Fruit fly (Drosophila melanogaster) whole organism, prepupa: ENCODE data around the gene Septin1.

Experiments
- Blimp-1 ChIP-seq: fragments of 200-800 bp; sonication (Bioruptor generic); optimal IDR thresholded peaks from 3 replicates; lab custom pipeline; 2017; ENCODE audit warnings: missing biosample characterization, missing genetic modification characterization, mild to moderate bottlenecking, moderate library complexity, missing genetic modification reagents
- CG10631 ChIP-seq: fragments of 200-800 bp; sonication (Bioruptor generic); optimal IDR thresholded peaks from 2 replicates; lab custom pipeline; 2016; ENCODE audit warnings: missing biosample characterization, missing genetic modification characterization
- CG10669 ChIP-seq: fragments of 200-800 bp; sonication (Bioruptor generic); optimal IDR thresholded peaks from 3 replicates; lab custom pipeline; 2018; ENCODE audit warnings: missing biosample characterization, mild to moderate bottlenecking, missing genetic modification characterization, moderate library complexity
- CG11294 ChIP-seq: fragments of 200-800 bp; sonication (Bioruptor generic); IDR thresholded peaks from 2 replicates; pipeline ENCODE4 v1.3.6; 2022; ENCODE audit warnings: missing biosample characterization, missing genetic modification characterization
- CG15336 ChIP-seq: fragments of 200-800 bp; sonication (Bioruptor generic); IDR thresholded peaks from 2 replicates; pipeline ENCODE4 v1.3.6; 2022; ENCODE audit warnings: missing biosample characterization, missing genetic modification characterization
- CG1621 ChIP-seq: fragments of 200-800 bp; sonication (Bioruptor generic); optimal IDR thresholded peaks from 3 replicates; lab custom pipeline; 2018; ENCODE audit warnings: missing biosample characterization, mild to moderate bottlenecking, missing genetic modification characterization
- CG16779 ChIP-seq: fragments of 200-800 bp; sonication (Bioruptor generic); optimal IDR thresholded peaks from 3 replicates; lab custom pipeline; 2017; ENCODE audit warnings: missing biosample characterization, mild to moderate bottlenecking, missing genetic modification characterization
- CG3032 ChIP-seq: fragments of 200-800 bp; optimal IDR thresholded peaks from 2 replicates; lab custom pipeline; 2019; ENCODE audit warnings: missing biosample characterization, mild to moderate bottlenecking, missing genetic modification characterization, moderate library complexity
- CG31627 ChIP-seq: fragments of 200-800 bp; sonication (Bioruptor generic); optimal IDR thresholded peaks from 3 replicates; lab custom pipeline; 2016; ENCODE audit warnings: missing biosample characterization, missing genetic modification characterization
- CG32006 ChIP-seq: fragments of 200-800 bp; sonication (Bioruptor generic); optimal IDR thresholded peaks from 3 replicates; lab custom pipeline; 2017; ENCODE audit warnings: missing biosample characterization, mild to moderate bottlenecking, missing genetic modification characterization
- CG34406 ChIP-seq: fragments of 200-800 bp; sonication (Bioruptor generic); optimal IDR thresholded peaks from 3 replicates; lab custom pipeline; 2016; ENCODE audit warnings: missing biosample characterization, missing genetic modification characterization
- CG3919 ChIP-seq: fragments of 200-800 bp; sonication (Bioruptor generic); optimal IDR thresholded peaks from 3 replicates; lab custom pipeline; 2016; ENCODE audit warnings: missing biosample characterization, missing genetic modification characterization
- CG6163 ChIP-seq: fragments of 200-800 bp; sonication (Bioruptor generic); IDR thresholded peaks from 3 replicates; pipeline ENCODE4 v1.3.6; 2022; ENCODE audit warnings: missing biosample characterization, missing genetic modification characterization
- CG6792 ChIP-seq: fragments of 200-800 bp; sonication (Bioruptor generic); optimal IDR thresholded peaks from 3 replicates; lab custom pipeline; 2016; ENCODE audit warnings: missing biosample characterization, missing genetic modification characterization
- CG6808 ChIP-seq: fragments of 200-800 bp; sonication (Bioruptor generic); optimal IDR thresholded peaks from 3 replicates; lab custom pipeline; 2017; ENCODE audit warnings: missing biosample characterization, missing genetic modification characterization, mild to moderate bottlenecking, moderate library complexity, missing genetic modification reagents
- CG6854 ChIP-seq: fragments of 200-800 bp; sonication (Bioruptor generic); optimal IDR thresholded peaks from 2 replicates; lab custom pipeline; 2017; ENCODE audit warnings: missing biosample characterization, mild to moderate bottlenecking, missing genetic modification characterization
- CG7368 ChIP-seq: fragments of 200-800 bp; sonication (Bioruptor generic); optimal IDR thresholded peaks from 3 replicates; lab custom pipeline; 2016; ENCODE audit warnings: missing biosample characterization, missing genetic modification characterization
- CG8119 ChIP-seq: fragments of 200-800 bp; sonication (Bioruptor generic); IDR thresholded peaks from 3 replicates; pipeline ENCODE4 v1.3.6; 2022; ENCODE audit warnings: missing biosample characterization, missing genetic modification characterization
- CG8319 ChIP-seq: fragments of 200-800 bp; sonication (Bioruptor generic); optimal IDR thresholded peaks from 3 replicates; lab custom pipeline; 2016; ENCODE audit warnings: missing biosample characterization, missing genetic modification characterization
- CG8632 ChIP-seq: fragments of 200-800 bp; sonication (Bioruptor generic); optimal IDR thresholded peaks from 3 replicates; lab custom pipeline; 2016; ENCODE audit warnings: missing biosample characterization, missing genetic modification characterization
- Eip78C ChIP-seq: fragments of 200-800 bp; sonication (Bioruptor generic); peaks from one replicate; lab custom pipeline; 2016; ENCODE audit warnings: missing biosample characterization, missing genetic modification characterization
- Eip93F ChIP-seq: fragments of 200-800 bp; sonication (Bioruptor generic); optimal IDR thresholded peaks from 2 replicates; lab custom pipeline; 2016; ENCODE audit warnings: missing biosample characterization, mild to moderate bottlenecking, missing genetic modification characterization
- Ets21C ChIP-seq: fragments of 200-800 bp; sonication (Bioruptor generic); optimal IDR thresholded peaks from 3 replicates; lab custom pipeline; 2016; ENCODE audit warnings: missing biosample characterization, missing genetic modification characterization
- Ets96B ChIP-seq: fragments of 200-800 bp; optimal IDR thresholded peaks from 2 replicates; lab custom pipeline; 2019; ENCODE audit warnings: missing biosample characterization, mild to moderate bottlenecking, missing genetic modification characterization, moderate library complexity
- Gug ChIP-seq: fragments of 200-800 bp; sonication (Bioruptor generic); IDR thresholded peaks from 2 replicates; pipeline ENCODE4 v1.3.6; 2022; ENCODE audit warnings: missing biosample characterization, missing genetic modification characterization
- Hr38 ChIP-seq: sonication (Bioruptor generic); optimal IDR thresholded peaks from 2 replicates; lab custom pipeline; 2016; ENCODE audit warnings: missing biosample characterization, missing genetic modification characterization
- Hr39 ChIP-seq: fragments of 200-800 bp; sonication (Bioruptor generic); optimal IDR thresholded peaks from 2 replicates; lab custom pipeline; 2016; ENCODE audit warnings: missing biosample characterization, missing genetic modification characterization
- Hr4 ChIP-seq: fragments of 200-800 bp; sonication (Bioruptor generic); optimal IDR thresholded peaks from 3 replicates; lab custom pipeline; 2016; ENCODE audit warnings: missing biosample characterization, missing genetic modification characterization
- Met ChIP-seq: fragments of 200-800 bp; sonication (Bioruptor generic); optimal IDR thresholded peaks from 3 replicates; lab custom pipeline; 2016; ENCODE audit warnings: missing biosample characterization, missing genetic modification characterization
- Smox ChIP-seq: fragments of 200-800 bp; sonication (Bioruptor generic); optimal IDR thresholded peaks from 3 replicates; lab custom pipeline; 2016; ENCODE audit warnings: missing biosample characterization, missing genetic modification characterization
- Sox102F ChIP-seq: fragments of 200-800 bp; sonication (Bioruptor generic); optimal IDR thresholded peaks from 2 replicates; lab custom pipeline; 2016; ENCODE audit warnings: missing biosample characterization, mild to moderate bottlenecking, missing genetic modification characterization
- Sox14 ChIP-seq: fragments of 200-800 bp; sonication (Bioruptor generic); optimal IDR thresholded peaks from 3 replicates; lab custom pipeline; 2016; ENCODE audit warnings: missing biosample characterization, missing genetic modification characterization
- Sox15 ChIP-seq: fragments of 200-800 bp; sonication (Bioruptor generic); optimal IDR thresholded peaks from 3 replicates; lab custom pipeline; 2016; ENCODE audit warnings: missing biosample characterization, missing genetic modification characterization
- achi ChIP-seq: fragments of 200-800 bp; sonication (Bioruptor generic); optimal IDR thresholded peaks from 3 replicates; lab custom pipeline; 2016; ENCODE audit warnings: missing biosample characterization, missing genetic modification characterization
- acj6 ChIP-seq: fragments of 200-800 bp; sonication (Bioruptor generic); optimal IDR thresholded peaks from 3 replicates; lab custom pipeline; 2016; ENCODE audit warnings: missing biosample characterization, missing genetic modification characterization
- cyc ChIP-seq: fragments of 200-800 bp; sonication (Bioruptor generic); optimal IDR thresholded peaks from 3 replicates; lab custom pipeline; 2016; ENCODE audit warnings: missing biosample characterization, missing genetic modification characterization
- dsx ChIP-seq: fragments of 200-800 bp; optimal IDR thresholded peaks from 3 replicates; lab custom pipeline; 2019; ENCODE audit warnings: missing biosample characterization, mild to moderate bottlenecking, missing genetic modification characterization, moderate library complexity; ENCODE audit not compliant: poor library complexity, severe bottlenecking
- eg ChIP-seq: fragments of 200-800 bp; sonication (Bioruptor generic); IDR thresholded peaks from 3 replicates; pipeline ENCODE4 v1.3.6; 2022; ENCODE audit warnings: missing biosample characterization, missing genetic modification characterization
- esn ChIP-seq: fragments of 200-800 bp; sonication (Bioruptor generic); optimal IDR thresholded peaks from 2 replicates; lab custom pipeline; 2016; ENCODE audit warnings: missing biosample characterization, mild to moderate bottlenecking, missing genetic modification characterization, moderate library complexity
- fd59A ChIP-seq: fragments of 200-800 bp; sonication (Bioruptor generic); optimal IDR thresholded peaks from 2 replicates; lab custom pipeline; 2017; ENCODE audit warnings: missing biosample characterization, mild to moderate bottlenecking, missing genetic modification characterization, missing genetic modification reagents
- fd85E ChIP-seq: fragments of 200-800 bp; sonication (Bioruptor generic); optimal IDR thresholded peaks from 3 replicates; lab custom pipeline; 2016; ENCODE audit warnings: missing biosample characterization, missing genetic modification characterization
- fkh ChIP-seq: fragments of 200-800 bp; sonication (Bioruptor generic); optimal IDR thresholded peaks from 3 replicates; lab custom pipeline; 2017; ENCODE audit warnings: missing biosample characterization, mild to moderate bottlenecking, missing genetic modification characterization, moderate library complexity
- net ChIP-seq: fragments of 200-800 bp; sonication (Bioruptor generic); optimal IDR thresholded peaks from 3 replicates; lab custom pipeline; 2016; ENCODE audit warnings: missing biosample characterization, missing genetic modification characterization
- spab ChIP-seq: fragments of 200-800 bp; sonication (Bioruptor generic); optimal IDR thresholded peaks from 2 replicates; lab custom pipeline; 2017; ENCODE audit warnings: missing biosample characterization, mild to moderate bottlenecking, missing genetic modification characterization, missing genetic modification reagents
- svp ChIP-seq: fragments of 200-800 bp; sonication (Bioruptor generic); peaks from one replicate; lab custom pipeline; 2016; ENCODE audit warnings: missing biosample characterization, missing genetic modification characterization
- topi ChIP-seq: fragments of 200-800 bp; sonication (Bioruptor generic); optimal IDR thresholded peaks from 3 replicates; lab custom pipeline; 2016; ENCODE audit warnings: missing biosample characterization, missing genetic modification characterization
- vri ChIP-seq: fragments of 200-800 bp; sonication (Bioruptor generic); optimal IDR thresholded peaks from 3 replicates; lab custom pipeline; 2016; ENCODE audit warnings: missing biosample characterization, mild to moderate bottlenecking, missing genetic modification characterization

The Septin1 gene

dm6 chrX:21345036-21345500 lies 13.0 kb upstream of the Septin1 start, which contains the start of gene dod (continued):
- TF ChIP-seq CG34406 (GFP tag; lab: Kevin White, UChicago) (peak; percentile 42), eg (GFP tag; lab: Robert Waterston, UW) (peak; percentile 74; the same call in 2 of the 3 replicates), Ets96B (tag; lab: Kevin White, UChicago) (peak; percentile 54), Ets21C (GFP tag; lab: Kevin White, UChicago) (no peak), net (GFP tag; lab: Kevin White, UChicago) (peak; percentile 39), CG15336 (GFP tag; lab: Robert Waterston, UW) (peak; percentile 55), svp (no peak), fd85E (no peak), CG1621 (tag; lab: Kevin White, UChicago) (peak; percentile 58), acj6 (GFP tag; lab: Kevin White, UChicago) (peak; percentile 47), CG8119 (GFP tag; lab: Robert Waterston, UW) (peak; percentile 64; the same call in 2 of the 3 replicates), CG6854 (GFP tag; lab: Kevin White, UChicago) (no peak), CG10669 (GFP tag; lab: Kevin White, UChicago) (no peak), Sox102F (GFP tag; lab: Kevin White, UChicago) (no peak), Hr38 (GFP tag; lab: Kevin White, UChicago) (no peak), Sox15 (GFP tag; lab: Kevin White, UChicago) (no peak), fkh (GFP tag; lab: Kevin White, UChicago) (no peak), CG6808 (GFP tag; lab: Kevin White, UChicago) (peak; percentile 25), Hr4 (GFP tag; lab: Kevin White, UChicago) (peak; percentile 54), Blimp-1 (GFP tag; lab: Kevin White, UChicago) (no peak), Eip78C (GFP tag; lab: Kevin White, UChicago) (peak; percentile 85), Hr39 (GFP tag; lab: Kevin White, UChicago) (peak; percentile 53), spab (GFP tag; lab: Kevin White, UChicago) (no peak), fd59A (peak; percentile 14), achi (GFP tag; lab: Kevin White, UChicago) (peak; percentile 61), CG8632 (GFP tag; lab: Kevin White, UChicago) (peak; percentile 35), CG8319 (GFP tag; lab: Kevin White, UChicago) (no peak), CG32006 (GFP tag; lab: Kevin White, UChicago) (peak; percentile 60), vri (GFP tag; lab: Kevin White, UChicago) (no peak), Sox14 (GFP tag; lab: Kevin White, UChicago) (peak; percentile 66)

DNA sequence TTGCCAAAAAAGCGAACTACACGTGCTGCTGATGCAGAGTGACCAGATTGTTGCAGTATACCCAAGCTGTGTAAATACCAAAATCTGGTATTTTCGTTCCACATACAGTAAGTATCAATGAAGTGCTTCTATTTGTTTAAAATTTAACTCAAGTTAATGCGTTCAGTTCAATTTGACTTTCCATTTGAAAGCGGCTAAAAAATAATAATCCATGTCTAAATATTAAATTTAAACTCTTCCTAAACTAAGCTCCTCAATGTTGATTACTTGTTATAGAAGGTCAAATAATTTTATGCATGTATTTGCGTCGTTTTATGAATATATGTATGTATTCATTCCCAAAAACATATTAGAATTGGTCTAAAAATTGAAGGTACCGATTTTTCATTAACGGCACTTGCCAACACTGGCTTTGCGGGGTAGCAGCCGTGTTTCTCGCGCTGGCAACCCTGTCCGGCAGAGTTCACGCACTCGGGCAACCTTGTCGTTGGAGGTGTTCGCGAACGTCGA lies 8.2 kb upstream of the Septin1 start, which contains the start of the genes peng and sol:
Gene peng, minus strand, starts transcription at position 44 of the 510 bp plus-strand sequence.
Gene sol, plus strand, starts transcription at position 481 of the 510 bp plus-strand sequence.
- TF ChIP-seq Sox102F (GFP tag; lab: Kevin White, UChicago) (peak; percentile 72), CG3032 (tag; lab: Kevin White, UChicago) (peak; percentile 66), dsx (GFP tag; lab: Kevin White, UChicago) (peak; percentile 67), CG10631 (GFP tag; lab: Kevin White, UChicago) (peak; percentile 75), topi (GFP tag; lab: Kevin White, UChicago) (peak; percentile 79), eg (GFP tag; lab: Robert Waterston, UW) (peak; percentile 64), CG32006 (GFP tag; lab: Kevin White, UChicago) (peak; percentile 78), Gug (peak; percentile 53; the same call in 1 of the 2 replicates), Blimp-1 (GFP tag; lab: Kevin White, UChicago) (no peak), Eip93F (GFP tag; lab: Kevin White, UChicago) (no peak), fd59A (peak; percentile 52), CG6792 (GFP tag; lab: Kevin White, UChicago) (peak; percentile 70), esn (GFP tag; lab: Kevin White, UChicago) (peak; percentile 82), cyc (GFP tag; lab: Kevin White, UChicago) (peak; percentile 75), CG7368 (peak; percentile 19), CG3919 (GFP tag; lab: Kevin White, UChicago) (peak; percentile 72), CG15336 (GFP tag; lab: Robert Waterston, UW) (peak; percentile 74), CG11294 (peak; percentile 23; the same call in 1 of the 2 replicates), fkh (GFP tag; lab: Kevin White, UChicago) (no peak), Hr39 (GFP tag; lab: Kevin White, UChicago) (peak; percentile 87), spab (GFP tag; lab: Kevin White, UChicago) (no peak), CG31627 (GFP tag; lab: Kevin White, UChicago) (peak; percentile 83), Hr4 (GFP tag; lab: Kevin White, UChicago) (no peak), Met (peak; percentile 81), CG16779 (tag; lab: Kevin White, UChicago) (no peak), Sox15 (GFP tag; lab: Kevin White, UChicago) (peak; percentile 61), Smox (peak; percentile 78), CG10669 (GFP tag; lab: Kevin White, UChicago) (peak; percentile 65), Ets96B (tag; lab: Kevin White, UChicago) (peak; percentile 60), Eip78C (GFP tag; lab: Kevin White, UChicago) (peak; percentile 93), CG6163 (GFP tag; lab: Robert Waterston, UW) (no peak), CG6808 (GFP tag; lab: Kevin White, UChicago) (peak; percentile 53)
